Worm (Caenorhabditis elegans): ENCODE results near the gene atf-6.

atf-6 gene

DNA sequence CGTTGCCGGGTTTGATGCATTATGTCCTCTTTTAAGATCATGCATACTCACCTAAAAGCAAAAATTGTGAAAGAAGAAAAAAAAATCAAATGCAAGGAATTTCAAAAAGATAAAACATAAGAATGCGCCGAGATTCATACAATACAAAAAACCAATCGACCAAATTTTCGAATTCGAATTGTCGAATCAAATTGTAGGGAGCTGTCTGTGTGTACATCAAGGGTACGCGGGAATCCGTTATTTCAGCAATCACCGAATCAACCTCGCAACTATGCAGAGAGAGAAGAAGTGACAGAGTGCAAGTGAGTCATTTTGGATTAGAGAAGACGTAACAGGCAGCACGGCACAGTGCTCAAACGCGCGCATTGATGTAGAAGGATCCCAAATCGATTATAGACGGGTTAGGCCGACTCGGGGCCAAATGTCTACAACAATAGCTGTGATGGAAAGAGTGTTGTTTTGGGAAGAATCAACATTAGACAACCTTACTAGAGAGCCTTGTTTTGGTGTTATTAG, 22.6 kb downstream of the atf-6 start, which contains the start of gene sdz-19:
Gene sdz-19 (minus strand): TSS at position 51 of the 516 bp plus-strand sequence.
- TF ChIP-seq mab-5 (tag; optimal IDR thresholded peaks at IDR 0.05) (no peak), lin-39 (tag; optimal IDR thresholded peaks at IDR 0.05) (no peak), blmp-1 (tag; optimal IDR thresholded peaks at IDR 0.05; ENCODE audit: insufficient read depth) (no peak), fos-1 (tag; optimal IDR thresholded peaks at IDR 0.05) (no peak), ceh-16 (tag; optimal IDR thresholded peaks at IDR 0.05) (no peak), nhr-129 (tag; optimal IDR thresholded peaks at IDR 0.05) (no peak), ztf-4 (tag; optimal IDR thresholded peaks at IDR 0.05) (no peak), mbf-1 (tag; optimal IDR thresholded peaks at IDR 0.05) (no peak), mdl-1 (tag; optimal IDR thresholded peaks at IDR 0.05) (no peak), lin-11 (tag; optimal IDR thresholded peaks at IDR 0.05) (no peak), nhr-10 (tag; optimal IDR thresholded peaks at IDR 0.05) (no peak), nhr-77 (tag; optimal IDR thresholded peaks at IDR 0.05) (no peak), sma-9 (GFP tag; optimal IDR thresholded peaks at IDR 0.05) (no peak), sma-9 (tag; optimal IDR thresholded peaks at IDR 0.05) (no peak), lsy-2 (tag; optimal IDR thresholded peaks at IDR 0.05) (no peak), unc-39 (tag; optimal IDR thresholded peaks at IDR 0.05) (no peak)

DNA sequence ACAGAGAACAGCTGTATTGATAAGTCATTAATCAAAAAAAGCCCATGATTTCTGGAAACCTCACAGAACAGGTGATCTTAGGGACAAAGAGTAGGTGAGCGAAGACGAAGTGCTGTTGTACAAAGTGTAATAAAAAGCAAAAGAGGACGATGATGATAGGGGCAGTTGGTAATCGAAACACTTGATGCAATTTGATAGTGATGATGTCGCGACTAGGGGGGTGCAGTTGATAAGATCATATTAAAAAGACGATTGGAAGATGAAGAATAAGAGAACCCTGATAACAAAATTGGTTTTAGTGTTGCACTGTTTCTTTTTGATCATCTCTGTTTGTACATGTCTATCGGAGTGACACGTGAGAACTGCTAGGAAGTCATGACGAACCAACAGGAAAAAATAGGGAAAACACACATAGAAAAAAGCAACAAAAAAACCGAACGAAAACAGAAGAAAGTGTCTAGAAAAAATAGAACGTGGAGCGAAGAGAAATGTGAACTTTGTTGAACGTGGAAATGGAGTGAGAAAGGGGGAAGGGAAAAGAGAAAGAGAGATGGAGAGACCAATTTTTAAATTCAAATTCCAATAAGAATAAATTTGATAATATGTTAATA, 28.7 kb downstream of the atf-6 start:
- TF ChIP-seq lsy-2 (tag; optimal IDR thresholded peaks at IDR 0.05) (peak in 1 of 2 experiments; percentile 69), nhr-77 (tag; optimal IDR thresholded peaks at IDR 0.05) (no peak), nhr-237 (tag; optimal IDR thresholded peaks at IDR 0.05) (no peak), lin-13 (GFP tag; optimal IDR thresholded peaks at IDR 0.05) (peak; percentile 47), C34F6.9 (tag; optimal IDR thresholded peaks at IDR 0.05) (peak; percentile 56), crh-2 (tag; optimal IDR thresholded peaks at IDR 0.05) (peak; percentile 88), nhr-11 (tag; optimal IDR thresholded peaks at IDR 0.05) (no peak), unc-55 (GFP tag; optimal IDR thresholded peaks at IDR 0.05) (no peak), ama-1 (optimal IDR thresholded peaks at IDR 0.05) (peak; percentile 39), ZK546.5 (tag; optimal IDR thresholded peaks at IDR 0.05) (no peak), sma-9 (GFP tag; optimal IDR thresholded peaks at IDR 0.05) (peak; percentile 96), sma-9 (tag; optimal IDR thresholded peaks at IDR 0.05) (no peak), mdl-1 (tag; optimal IDR thresholded peaks at IDR 0.05) (peak in 1 of 2 experiments; percentile 24), sma-3 (GFP tag; optimal IDR thresholded peaks at IDR 0.05) (peak; percentile 83), ceh-16 (tag; optimal IDR thresholded peaks at IDR 0.05) (no peak), fos-1 (tag; optimal IDR thresholded peaks at IDR 0.05) (peak; percentile 89), gmeb-1 (tag; optimal IDR thresholded peaks at IDR 0.05) (peak; percentile 38), nhr-129 (tag; optimal IDR thresholded peaks at IDR 0.05) (peak; percentile 90), peb-1 (tag; optimal IDR thresholded peaks at IDR 0.05) (no peak), R02D3.7 (tag; optimal IDR thresholded peaks at IDR 0.05) (no peak), ceh-82 (tag; optimal IDR thresholded peaks at IDR 0.05) (no peak), blmp-1 (tag; optimal IDR thresholded peaks at IDR 0.05; ENCODE audit: insufficient read depth) (peak; percentile 44), zag-1 (tag; optimal IDR thresholded peaks at IDR 0.05) (no peak), alr-1 (tag; optimal IDR thresholded peaks at IDR 0.05) (no peak), nhr-12 (tag; optimal IDR thresholded peaks at IDR 0.05) (no peak), ztf-1 (GFP tag; conservative IDR thresholded peaks at IDR 0.05) (no peak), nhr-6 (tag; optimal IDR thresholded peaks at IDR 0.05) (peak; percentile 47), nhr-21 (tag; optimal IDR thresholded peaks at IDR 0.05) (peak; percentile 71), unc-39 (tag; optimal IDR thresholded peaks at IDR 0.05) (no peak), ztf-11 (tag; optimal IDR thresholded peaks at IDR 0.05) (no peak), elt-1 (tag; optimal IDR thresholded peaks at IDR 0.05) (no peak), egl-27 (tag; optimal IDR thresholded peaks at IDR 0.05) (peak; percentile 48), skn-1 (tag; optimal IDR thresholded peaks at IDR 0.05) (no peak), lin-39 (tag; optimal IDR thresholded peaks at IDR 0.05) (no peak), snpc-4 (tag; optimal IDR thresholded peaks at IDR 0.05) (no peak), nhr-25 (tag; optimal IDR thresholded peaks at IDR 0.05) (peak; percentile 57), aly-2 (tag; optimal IDR thresholded peaks at IDR 0.05) (no peak), ztf-4 (tag; optimal IDR thresholded peaks at IDR 0.05) (peak; percentile 16), sem-4 (tag; optimal IDR thresholded peaks at IDR 0.05) (peak; percentile 62), dmd-4 (tag; optimal IDR thresholded peaks at IDR 0.05) (no peak), Y55F3AM.14 (GFP tag; optimal IDR thresholded peaks at IDR 0.05) (peak; percentile 31), mbf-1 (tag; optimal IDR thresholded peaks at IDR 0.05) (no peak), nhr-10 (tag; optimal IDR thresholded peaks at IDR 0.05) (no peak), lin-11 (tag; optimal IDR thresholded peaks at IDR 0.05) (no peak), elt-3 (tag; optimal IDR thresholded peaks at IDR 0.05) (no peak), nhr-23 (tag; optimal IDR thresholded peaks at IDR 0.05) (no peak), F13H6.1 (tag; optimal IDR thresholded peaks at IDR 0.05) (peak; percentile 89), mab-5 (tag; optimal IDR thresholded peaks at IDR 0.05) (peak; percentile 64), unc-62 (GFP tag; optimal IDR thresholded peaks at IDR 0.05) (no peak)
